Worm (Caenorhabditis elegans) whole organism, L4/young adult: ENCODE data around the gene fbxb-52.

ENCODE experiments used
- W03F9.2 ChIP-seq: fragments of 150-350 bp; optimal IDR thresholded peaks from 2 replicates; lab custom pipeline; 2014; ENCODE audit warnings: missing biosample characterization, missing genetic modification characterization
- dao-5 ChIP-seq: sonication (generic microtip); optimal IDR thresholded peaks from 2 replicates; lab custom pipeline; 2016; ENCODE audit warnings: missing genotype, missing genetic modification characterization, moderate library complexity, missing compliant biosample characterization
- him-1 ChIP-seq: sonication (generic microtip); optimal IDR thresholded peaks from 2 replicates; lab custom pipeline; 2016; ENCODE audit warnings: missing genotype, missing genetic modification reagents, missing genetic modification characterization, missing compliant biosample characterization

The fbxb-52 gene

ce11 chrII:1550501-1550900, at the start of gene fbxb-52, which contains the start of gene fbxb-51:
fbxb-52 (minus strand) TSS chrII:1550601.
fbxb-51 (plus strand) TSS chrII:1550712.
- TF ChIP-seq him-1 (tag; lab: Kevin White, UChicago) (no peak), W03F9.2 (tag; lab: Kevin White, UChicago) (no peak), dao-5 (no peak)

ce11 chrII:1597101-1598088, 47.0 kb upstream of the fbxb-52 start, which contains the start of gene bath-46:
bath-46 (plus strand) TSS chrII:1597906.
- TF ChIP-seq dao-5 (no peak), W03F9.2 (tag; lab: Kevin White, UChicago) (no peak), him-1 (tag; lab: Kevin White, UChicago) (no peak)

ce11 chrII:1595137-1595536, 44.7 kb upstream of the fbxb-52 start, which contains the start of gene clec-20:
clec-20 (minus strand) TSS chrII:1595237.
- TF ChIP-seq him-1 (tag; lab: Kevin White, UChicago) = no peak
- TF ChIP-seq dao-5 = no peak
- TF ChIP-seq W03F9.2 (tag; lab: Kevin White, UChicago) = no peak

- TF ChIP-seq him-1 (tag; lab: Kevin White, UChicago) (no peak), dao-5 (no peak), W03F9.2 (tag; lab: Kevin White, UChicago) (no peak)
These were observed 39.4 kb upstream of the fbxb-52 start, which contains the start of gene T07H3.7 for ce11 chrII:1589845-1590244. T07H3.7 (minus strand) TSS chrII:1589945.

ce11 chrII:1586305-1586704, 35.9 kb upstream of the fbxb-52 start, which contains the start of gene T07H3.8:
T07H3.8 (plus strand) TSS chrII:1586605.
- TF ChIP-seq dao-5 (no peak), W03F9.2 (tag; lab: Kevin White, UChicago) (no peak), him-1 (tag; lab: Kevin White, UChicago) (no peak)

- TF ChIP-seq W03F9.2 (tag; lab: Kevin White, UChicago) (no peak), dao-5 (no peak), him-1 (tag; lab: Kevin White, UChicago) (no peak)
These were observed 33.7 kb upstream of the fbxb-52 start, which contains the start of gene clec-21 for ce11 chrII:1584140-1584539. clec-21 (minus strand) TSS chrII:1584240.

ce11 chrII:1579886-1580285, 29.5 kb upstream of the fbxb-52 start, which contains the start of gene math-38:
math-38 (minus strand) TSS chrII:1579986.
- TF ChIP-seq dao-5 = no peak
- no peak for TF ChIP-seq W03F9.2 (tag; lab: Kevin White, UChicago)
- TF ChIP-seq him-1 (tag; lab: Kevin White, UChicago) = no peak

- TF ChIP-seq W03F9.2 (tag; lab: Kevin White, UChicago) = no peak
- TF ChIP-seq dao-5 = no peak
- TF ChIP-seq him-1 (tag; lab: Kevin White, UChicago) = no peak
These were observed 26.4 kb upstream of the fbxb-52 start for ce11 chrII:1576772-1577171.

ce11 chrII:1576030-1576429, 25.6 kb upstream of the fbxb-52 start, which contains the start of gene K05F6.10:
K05F6.10 (minus strand) TSS chrII:1576130.
- no peak for TF ChIP-seq dao-5
- no peak for TF ChIP-seq W03F9.2 (tag; lab: Kevin White, UChicago)
- TF ChIP-seq him-1 (tag; lab: Kevin White, UChicago) = no peak

ce11 chrII:1571032-1571431, 20.6 kb upstream of the fbxb-52 start, which contains the start of gene fbxb-46:
fbxb-46 (minus strand) TSS chrII:1571132.
- TF ChIP-seq W03F9.2 (tag; lab: Kevin White, UChicago) = no peak
- no peak for TF ChIP-seq him-1 (tag; lab: Kevin White, UChicago)
- TF ChIP-seq dao-5 = no peak

- TF ChIP-seq dao-5 = no peak
- TF ChIP-seq W03F9.2 (tag; lab: Kevin White, UChicago) = no peak
- TF ChIP-seq him-1 (tag; lab: Kevin White, UChicago) = no peak
These were observed 17.8 kb upstream of the fbxb-52 start, which contains the start of gene fbxb-49 for ce11 chrII:1568214-1568613. fbxb-49 (plus strand) TSS chrII:1568514.

- TF ChIP-seq him-1 (tag; lab: Kevin White, UChicago) (no peak), dao-5 (no peak), W03F9.2 (tag; lab: Kevin White, UChicago) (no peak)
These were observed 17.2 kb upstream of the fbxb-52 start, which contains the start of gene K05F6.8 for ce11 chrII:1567646-1568045. K05F6.8 (minus strand) TSS chrII:1567746.

- TF ChIP-seq W03F9.2 (tag; lab: Kevin White, UChicago) = no peak
- TF ChIP-seq him-1 (tag; lab: Kevin White, UChicago) = no peak
- no peak for TF ChIP-seq dao-5
These were observed 11.5 kb upstream of the fbxb-52 start, which contains the start of gene K05F6.14 for ce11 chrII:1561863-1562262. K05F6.14 (plus strand) TSS chrII:1562163.
